Worm (Caenorhabditis elegans): ENCODE data around the gene unc-84.

The unc-84 gene

DNA sequence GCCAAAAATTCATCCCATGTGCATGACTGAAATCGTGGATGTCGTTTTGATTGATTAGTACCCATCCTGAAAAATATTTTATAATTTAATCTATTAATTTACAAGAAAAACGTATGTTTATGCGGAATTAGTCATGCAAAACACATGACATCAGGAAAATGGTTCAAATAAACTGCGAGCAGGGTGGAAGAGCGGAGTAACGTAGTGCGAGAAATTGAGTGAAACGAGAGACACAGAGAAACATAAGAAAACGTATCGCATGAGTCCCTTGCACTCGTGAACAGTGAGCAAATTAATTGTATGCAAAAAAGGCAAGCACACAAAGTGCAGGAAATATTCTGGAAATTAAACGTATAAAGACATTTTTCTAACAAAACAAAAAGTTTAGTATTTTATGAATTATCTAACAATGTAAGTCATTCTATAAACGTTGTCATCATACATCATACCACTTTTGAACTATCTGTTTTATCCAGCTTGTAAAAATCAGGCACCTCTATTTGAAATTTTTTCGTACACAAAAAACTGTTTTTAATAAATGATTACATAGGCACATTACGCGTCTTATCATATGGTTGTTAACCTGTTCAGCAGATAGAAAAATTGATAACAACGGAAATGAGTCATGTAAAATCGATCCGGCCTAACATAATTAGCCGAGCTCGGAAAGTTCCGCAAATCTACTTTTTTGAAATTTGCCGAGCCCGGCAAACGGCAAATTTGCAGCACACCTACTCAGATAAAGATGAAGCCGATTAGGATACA is 11.6 kb downstream of the unc-84 start, which contains the start of gene F54B11.5 (continued):
- TF ChIP-seq Y56A3A.18 (GFP tag; IDR thresholded peaks at IDR 0.05) (no peak), attf-3 (GFP tag; conservative IDR thresholded peaks at IDR 0.05) (peak; percentile 89)

DNA sequence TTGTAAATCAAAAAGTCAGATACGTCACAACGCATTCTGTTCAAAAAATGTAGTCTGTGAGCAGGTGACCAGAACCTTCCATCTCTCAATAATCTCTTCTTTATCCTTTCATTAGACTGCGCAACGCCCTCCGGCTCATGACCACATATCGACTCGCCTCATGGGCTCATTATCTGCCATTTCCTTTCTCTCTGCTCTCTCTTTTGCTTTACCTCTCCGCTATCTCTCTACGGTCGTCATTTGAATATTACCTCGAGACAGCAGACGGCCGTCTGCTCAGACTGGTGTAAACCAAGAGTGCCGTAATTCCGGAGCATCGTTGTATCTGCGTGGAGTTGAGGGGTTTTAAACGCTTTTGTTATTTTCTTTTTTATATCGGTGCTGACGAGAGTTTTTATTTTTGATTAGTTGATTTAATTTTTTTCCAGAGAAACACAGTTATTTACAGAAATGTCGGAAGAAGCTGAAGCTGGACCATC is 13.5 kb downstream of the unc-84 start, which contains the start of gene bra-1:
Gene bra-1, plus strand, starts transcription at position 429 of the 479 bp plus-strand sequence.
- TF ChIP-seq madf-10 (tag; optimal IDR thresholded peaks at IDR 0.05) (no peak), ceh-40 (GFP tag; IDR thresholded peaks at IDR 0.05) (0 out of 2 replicates have a peak, but pooled peaks have one; percentile 19), zfh-2 (GFP tag; conservative IDR thresholded peaks at IDR 0.05) (peak; percentile 40; the same call in 1 of the 2 replicates), K12H6.12 (tag; optimal IDR thresholded peaks at IDR 0.05) (peak; percentile 6), attf-3 (GFP tag; conservative IDR thresholded peaks at IDR 0.05) (peak; percentile 89), nhr-80 (tag; optimal IDR thresholded peaks at IDR 0.05) (peak; percentile 54), dox-1 (GFP tag; IDR thresholded peaks at IDR 0.05) (peak; percentile 50; the same call in 1 of the 2 replicates), mes-4 (tag; optimal IDR thresholded peaks at IDR 0.05) (no peak), attf-5 (GFP tag; optimal IDR thresholded peaks at IDR 0.05) (peak; percentile 35), lin-35 (GFP tag; optimal IDR thresholded peaks at IDR 0.05) (peak in 1 of 3 experiments; percentile 40)

DNA sequence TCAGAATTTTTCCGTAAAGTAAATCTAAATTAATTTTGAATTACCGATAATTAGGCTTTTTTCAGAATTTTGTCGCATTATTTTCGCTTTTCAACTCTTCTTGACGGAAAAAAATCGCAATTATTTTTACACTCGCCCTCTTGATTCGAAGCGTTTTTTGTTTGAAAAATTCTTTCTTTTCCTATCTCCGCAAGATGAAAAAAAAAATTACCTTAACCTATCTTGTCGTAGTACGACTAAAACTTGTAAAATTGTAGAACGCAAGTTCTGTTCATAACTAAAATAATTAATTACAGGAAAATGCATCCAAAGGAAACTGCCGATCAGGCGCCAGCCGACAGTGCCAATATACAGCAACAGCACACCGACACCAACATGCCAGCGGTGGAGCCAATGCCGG is 15.6 kb downstream of the unc-84 start, which contains the start of gene F54B11.7:
Gene F54B11.7, plus strand, starts transcription at position 301 of the 400 bp plus-strand sequence.
- TF ChIP-seq T07F8.4 (tag; optimal IDR thresholded peaks at IDR 0.05): no peak
- no peak for TF ChIP-seq C17E4.6 (GFP tag; IDR thresholded peaks at IDR 0.05)
- TF ChIP-seq F55B11.4 (tag; optimal IDR thresholded peaks at IDR 0.05; ENCODE audit: borderline replicate concordance, insufficient read depth): no peak
- TF ChIP-seq athp-1 (tag; optimal IDR thresholded peaks at IDR 0.05): no peak
- TF ChIP-seq lin-35 (GFP tag; optimal IDR thresholded peaks at IDR 0.05): no peak
- TF ChIP-seq rec-8 (tag; optimal IDR thresholded peaks at IDR 0.05): no peak
- TF ChIP-seq snpc-3.4 (tag; optimal IDR thresholded peaks at IDR 0.05): no peak
- TF ChIP-seq cebp-1 (GFP tag; IDR thresholded peaks at IDR 0.05): no peak
- TF ChIP-seq cebp-1 (tag; optimal IDR thresholded peaks at IDR 0.05): no peak
- TF ChIP-seq ztf-18 (tag; optimal IDR thresholded peaks at IDR 0.05): no peak
- no peak for TF ChIP-seq Y53G8AR.9 (GFP tag; conservative IDR thresholded peaks at IDR 0.05)
- no peak for TF ChIP-seq egl-44 (GFP tag; IDR thresholded peaks at IDR 0.05)
- TF ChIP-seq rcor-1 (GFP tag; IDR thresholded peaks at IDR 0.05): no peak
- no peak for TF ChIP-seq Y56A3A.18 (GFP tag; IDR thresholded peaks at IDR 0.05)
- no peak for TF ChIP-seq nfyb-1 (GFP tag; IDR thresholded peaks at IDR 0.05)
- TF ChIP-seq B0019.2 (GFP tag; conservative IDR thresholded peaks at IDR 0.05): no peak

DNA sequence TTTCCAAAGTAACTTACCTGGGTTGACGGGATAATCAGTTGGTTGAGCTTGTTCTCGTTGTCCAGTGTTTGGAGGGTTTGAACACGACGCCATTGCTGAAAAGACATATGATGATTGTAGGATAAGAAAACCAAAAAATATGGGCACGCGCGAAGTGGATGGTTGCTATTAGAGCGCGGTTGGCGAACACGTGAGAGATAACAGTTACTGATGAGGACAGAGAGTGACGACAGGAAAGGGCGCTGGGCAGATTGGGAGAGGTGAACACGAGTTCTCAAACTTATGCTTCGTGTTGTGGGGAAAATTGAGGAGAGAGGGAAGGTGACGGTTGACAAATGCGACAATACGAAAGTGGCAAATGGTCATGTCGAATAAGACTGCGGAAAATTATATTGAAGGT is 19.3 kb downstream of the unc-84 start, which contains the start of gene F54B11.8:
Gene F54B11.8, minus strand, starts transcription at position 101 of the 400 bp plus-strand sequence.
- TF ChIP-seq Y67H2A.10 (GFP tag; conservative IDR thresholded peaks at IDR 0.05) (no peak), ekl-4 (GFP tag; IDR thresholded peaks at IDR 0.05) (peak; percentile 14; the same call in 1 of the 2 replicates)

DNA sequence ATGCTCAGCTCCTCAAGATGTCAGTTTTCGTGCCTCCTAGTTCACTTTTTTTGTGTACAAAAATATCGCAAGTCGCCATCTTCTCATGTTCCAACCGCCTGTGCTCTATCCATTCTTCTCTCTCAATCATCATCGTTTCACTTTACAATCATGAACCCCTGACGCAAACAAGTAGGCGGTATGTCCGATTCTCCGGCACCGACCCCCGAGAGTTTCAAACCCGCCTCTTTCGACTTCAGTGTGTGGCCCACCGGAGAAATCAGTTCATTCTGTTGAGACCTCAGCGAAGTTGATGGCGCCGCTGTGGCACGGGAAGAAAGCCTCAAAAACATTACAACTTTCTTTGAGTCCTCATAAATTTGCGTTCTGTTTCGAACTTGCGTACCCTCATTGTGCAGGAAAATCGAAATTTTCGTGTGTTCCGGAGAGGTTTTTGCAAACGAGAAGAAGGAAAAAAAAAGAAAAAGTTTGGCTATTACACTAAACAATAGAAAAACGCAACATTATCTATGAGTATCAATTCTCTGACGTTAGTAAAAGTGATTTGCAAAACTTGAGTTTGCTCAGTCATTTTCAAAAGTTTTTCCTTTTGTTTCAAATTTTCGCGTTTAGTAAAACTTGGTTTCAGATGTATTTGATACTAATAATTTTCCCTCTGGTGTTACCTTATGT is 20.5 kb downstream of the unc-84 start, which contains the start of gene F54B11.9:
Gene F54B11.9, plus strand, starts transcription at position 622 of the 672 bp plus-strand sequence.
- TF ChIP-seq ceh-58 (GFP tag; IDR thresholded peaks at IDR 0.05) (no peak), ets-4 (GFP tag; optimal IDR thresholded peaks at IDR 0.05) (no peak), ztf-22 (GFP tag; optimal IDR thresholded peaks at IDR 0.05) (no peak), egl-44 (GFP tag; IDR thresholded peaks at IDR 0.05) (no peak), hmg-20 (GFP tag; IDR thresholded peaks at IDR 0.05) (no peak), hlh-26 (GFP tag; conservative IDR thresholded peaks at IDR 0.05) (no peak), zim-3 (tag; optimal IDR thresholded peaks at IDR 0.05) (no peak), ztf-26 (tag; optimal IDR thresholded peaks at IDR 0.05) (no peak), somi-1 (GFP tag; optimal IDR thresholded peaks at IDR 0.05) (no peak), nfyb-1 (GFP tag; IDR thresholded peaks at IDR 0.05) (no peak)
